Worm (Caenorhabditis elegans) whole organism, L4 larva: Measurements from ENCODE around the gene ngn-1.

ENCODE experiments used
- D1046.2 ChIP-seq: fragments of 200-800 bp; sonication (Bioruptor generic); IDR thresholded peaks from 2 replicates; pipeline ENCODE4 v1.3.6; 2022; ENCODE audit warnings: missing genetic modification characterization, missing compliant biosample characterization
- F10B5.3 ChIP-seq: sonication (generic microtip); optimal IDR thresholded peaks from 2 replicates; lab custom pipeline; 2016; ENCODE audit warnings: mild to moderate bottlenecking, missing genetic modification characterization, missing compliant biosample characterization
- F26F4.8 ChIP-seq: fragments of 200-800 bp; sonication (Bioruptor generic); conservative IDR thresholded peaks from 2 replicates; pipeline ENCODE4 v1.3.6; 2022; ENCODE audit warnings: missing genetic modification characterization, missing compliant biosample characterization
- T20F7.1 ChIP-seq: fragments of 200-800 bp; sonication (Bioruptor generic); optimal IDR thresholded peaks from 2 replicates; lab custom pipeline; 2018; ENCODE audit warnings: mild to moderate bottlenecking, missing genetic modification characterization, missing compliant biosample characterization
- T26A8.4 ChIP-seq: fragments of 200-800 bp; sonication (Bioruptor generic); IDR thresholded peaks from 2 replicates; pipeline ENCODE4 v1.3.6; 2022; ENCODE audit warnings: missing genetic modification characterization, missing compliant biosample characterization
- Y105C5A.15 ChIP-seq: fragments of 200-800 bp; sonication (Bioruptor generic); IDR thresholded peaks from 2 replicates; pipeline ENCODE4 v1.3.6; 2022; ENCODE audit warnings: missing genetic modification characterization, missing compliant biosample characterization
- Y48G9A.11 ChIP-seq: fragments of 200-800 bp; sonication (Bioruptor generic); IDR thresholded peaks from 2 replicates; pipeline ENCODE4 v1.3.6; 2022; ENCODE audit warnings: missing genetic modification reagents, missing genetic modification characterization, missing compliant biosample characterization
- Y5F2A.4 ChIP-seq: fragments of 200-800 bp; sonication (Bioruptor generic); optimal IDR thresholded peaks from 2 replicates; lab custom pipeline; 2018; ENCODE audit warnings: mild to moderate bottlenecking, missing genetic modification characterization, missing compliant biosample characterization
- ZK337.2 ChIP-seq: fragments of 200-800 bp; sonication (Bioruptor generic); IDR thresholded peaks from 2 replicates; pipeline ENCODE4 v1.3.6; 2022; ENCODE audit warnings: missing genetic modification reagents, missing genetic modification characterization, missing compliant biosample characterization
- ZK546.5 ChIP-seq, 2 experiments: sonication (generic microtip); optimal IDR thresholded peaks; 2 replicates each; lab custom pipeline; 2017; ENCODE audit warnings: missing biosample characterization in 2 of 2, missing genetic modification characterization in 2 of 2
- aha-1 ChIP-seq: fragments of 150-350 bp; peaks from one replicate; lab custom pipeline; 2014; ENCODE audit warnings: missing biosample characterization, missing genetic modification characterization
- ama-1 ChIP-seq: fragments of 150-350 bp; optimal IDR thresholded peaks from 2 replicates; lab custom pipeline; 2014; ENCODE audit warnings: inconsistent platforms, mixed read lengths
- arid-1 ChIP-seq: fragments of 200-800 bp; sonication (Bioruptor generic); conservative IDR thresholded peaks from 2 replicates; pipeline ENCODE4 v1.3.6; 2022; ENCODE audit warnings: missing genetic modification reagents, missing genetic modification characterization, missing compliant biosample characterization
- ceh-20 ChIP-seq: fragments of 200-800 bp; sonication (Bioruptor generic); IDR thresholded peaks from 2 replicates; pipeline ENCODE4 v1.3.6; 2022; ENCODE audit warnings: missing genetic modification reagents, missing genetic modification characterization, missing compliant biosample characterization
- ceh-28 ChIP-seq: fragments of 150-350 bp; optimal IDR thresholded peaks from 2 replicates; lab custom pipeline; 2014; ENCODE audit warnings: missing biosample characterization, missing genetic modification reagents, missing genetic modification characterization
- ceh-82 ChIP-seq: sonication (generic microtip); optimal IDR thresholded peaks from 2 replicates; lab custom pipeline; 2017; ENCODE audit warnings: missing biosample characterization, missing genetic modification characterization
- ces-1 ChIP-seq: fragments of 150-350 bp; sonication (generic microtip); optimal IDR thresholded peaks from 4 replicates; lab custom pipeline; 2014; ENCODE audit warnings: missing biosample characterization, missing genetic modification reagents, missing genetic modification characterization
- ctbp-1 ChIP-seq: fragments of 200-800 bp; sonication (Bioruptor generic); IDR thresholded peaks from 2 replicates; pipeline ENCODE4 v1.3.6; 2022; ENCODE audit warnings: missing genetic modification reagents, missing genetic modification characterization, missing compliant biosample characterization
- daf-8 ChIP-seq: fragments of 200-800 bp; sonication (Bioruptor generic); IDR thresholded peaks from 2 replicates; pipeline ENCODE4 v1.3.6; 2022; ENCODE audit warnings: missing genetic modification characterization, missing compliant biosample characterization
- dmd-6 ChIP-seq: fragments of 200-800 bp; sonication (Bioruptor generic); IDR thresholded peaks from 2 replicates; pipeline ENCODE4 v1.3.6; 2022; ENCODE audit warnings: missing genetic modification reagents, missing genetic modification characterization, missing compliant biosample characterization
- dmd-8 ChIP-seq: fragments of 200-800 bp; sonication (Bioruptor generic); IDR thresholded peaks from 2 replicates; pipeline ENCODE4 v1.3.6; 2022; ENCODE audit warnings: missing genetic modification characterization, missing compliant biosample characterization
- dmd-9 ChIP-seq: fragments of 200-800 bp; sonication (Bioruptor generic); IDR thresholded peaks from 2 replicates; pipeline ENCODE4 v1.3.6; 2022; ENCODE audit warnings: missing genetic modification reagents, missing genetic modification characterization, missing compliant biosample characterization
- dpl-1 ChIP-seq: fragments of 150-350 bp; optimal IDR thresholded peaks from 2 replicates; lab custom pipeline; 2014; ENCODE audit warnings: missing biosample characterization, missing genetic modification reagents, missing genetic modification characterization
- duxl-1 ChIP-seq: sonication (generic microtip); optimal IDR thresholded peaks from 2 replicates; lab custom pipeline; 2016; ENCODE audit warnings: mild to moderate bottlenecking, missing genetic modification characterization, moderate library complexity, missing compliant biosample characterization; ENCODE audit not compliant: poor library complexity
- egl-27 ChIP-seq: sonication (generic microtip); optimal IDR thresholded peaks from 3 replicates; lab custom pipeline; 2017; ENCODE audit warnings: missing biosample characterization, missing genetic modification reagents, missing genetic modification characterization
- hif-1 ChIP-seq, 2 experiments: sonication (generic microtip); optimal IDR thresholded peaks; 2 replicates each; lab custom pipeline; 2016 to 2017; ENCODE audit warnings: missing compliant biosample characterization in 2 of 2, missing genetic modification characterization in 2 of 2, missing genetic modification reagents in 2 of 2, missing genotype in 2 of 2, mild to moderate bottlenecking in 1 of 2
- hmg-1.1 ChIP-seq: fragments of 200-800 bp; sonication (Bioruptor generic); IDR thresholded peaks from 2 replicates; pipeline ENCODE4 v1.3.6; 2022; ENCODE audit warnings: missing genetic modification reagents, missing genetic modification characterization, missing compliant biosample characterization
- lin-15B ChIP-seq: fragments of 150-350 bp; sonication (generic microtip); optimal IDR thresholded peaks from 3 replicates; lab custom pipeline; 2014; ENCODE audit warnings: missing biosample characterization, missing genetic modification characterization
- lin-29 ChIP-seq: fragments of 200-800 bp; sonication (Bioruptor generic); IDR thresholded peaks from 2 replicates; pipeline ENCODE4 v1.3.6; 2022; ENCODE audit warnings: missing genetic modification reagents, missing genetic modification characterization, missing compliant biosample characterization
- lin-38 ChIP-seq: fragments of 200-800 bp; sonication (Bioruptor generic); IDR thresholded peaks from 2 replicates; pipeline ENCODE4 v1.3.6; 2022; ENCODE audit warnings: missing genetic modification reagents, missing genetic modification characterization, missing compliant biosample characterization
- lsy-2 ChIP-seq, 2 experiments: fragments of 150-350 bp in 1 of 2; sonication (generic microtip) in 1 of 2; optimal IDR thresholded peaks; 2 replicates each; lab custom pipeline; 2014 to 2017; ENCODE audit warnings: missing biosample characterization in 2 of 2, missing genetic modification characterization in 2 of 2
- madf-5 ChIP-seq, 2 experiments: fragments of 200-800 bp; sonication (Bioruptor generic); IDR thresholded peaks; 2 replicates each; pipeline ENCODE4 v1.3.6; 2022; ENCODE audit warnings: missing compliant biosample characterization in 2 of 2, missing genetic modification characterization in 2 of 2
- mep-1 ChIP-seq: fragments of 150-350 bp; sonication (generic microtip); optimal IDR thresholded peaks from 3 replicates; lab custom pipeline; 2014; ENCODE audit warnings: missing biosample characterization, missing genetic modification characterization
- nhr-102 ChIP-seq: sonication (generic microtip); optimal IDR thresholded peaks from 2 replicates; lab custom pipeline; 2016; ENCODE audit warnings: mild to moderate bottlenecking, missing genetic modification characterization, moderate library complexity, missing compliant biosample characterization
- nhr-11 ChIP-seq: fragments of 150-350 bp; optimal IDR thresholded peaks from 2 replicates; lab custom pipeline; 2014; ENCODE audit warnings: missing biosample characterization, missing genetic modification characterization
- nhr-41 ChIP-seq: fragments of 200-800 bp; sonication (Bioruptor generic); IDR thresholded peaks from 2 replicates; pipeline ENCODE4 v1.3.6; 2022; ENCODE audit warnings: missing genetic modification reagents, missing genetic modification characterization, missing compliant biosample characterization
- nhr-42 ChIP-seq: fragments of 200-800 bp; sonication (Bioruptor generic); IDR thresholded peaks from 2 replicates; pipeline ENCODE4 v1.3.6; 2022; ENCODE audit warnings: missing genetic modification characterization, missing compliant biosample characterization
- pha-4 ChIP-seq, 2 experiments: fragments of 150-350 bp in 1 of 2; fragments of 200-800 bp in 1 of 2; sonication (Bioruptor generic) in 1 of 2; IDR thresholded peaks in 1 of 2; optimal IDR thresholded peaks in 1 of 2; 2 replicates each; pipeline versions ENCODE4 v1.3.6 to Lab custom; 2014 to 2022; ENCODE audit warnings: missing genetic modification characterization in 2 of 2, missing genetic modification reagents in 2 of 2, missing biosample characterization in 1 of 2, missing compliant biosample characterization in 1 of 2
- php-3 ChIP-seq: fragments of 200-800 bp; sonication (Bioruptor generic); IDR thresholded peaks from 2 replicates; pipeline ENCODE4 v1.3.6; 2022; ENCODE audit warnings: missing genetic modification reagents, missing genetic modification characterization, missing compliant biosample characterization
- pqm-1 ChIP-seq: sonication (generic microtip); optimal IDR thresholded peaks from 2 replicates; lab custom pipeline; 2017; ENCODE audit warnings: missing biosample characterization, missing genetic modification characterization
- rbr-2 ChIP-seq: sonication (generic microtip); optimal IDR thresholded peaks from 2 replicates; lab custom pipeline; 2016; ENCODE audit warnings: missing genotype, missing genetic modification characterization, missing compliant biosample characterization
- sdz-12 ChIP-seq: fragments of 200-800 bp; sonication (Bioruptor generic); optimal IDR thresholded peaks from 2 replicates; lab custom pipeline; 2018; ENCODE audit warnings: mild to moderate bottlenecking, missing genetic modification characterization, missing compliant biosample characterization
- set-16 ChIP-seq: fragments of 200-800 bp; sonication (Bioruptor generic); IDR thresholded peaks from 2 replicates; pipeline ENCODE4 v1.3.6; 2022; ENCODE audit warnings: missing genetic modification reagents, missing genetic modification characterization, missing compliant biosample characterization
- snpc-1.2 ChIP-seq: fragments of 200-800 bp; sonication (Bioruptor generic); IDR thresholded peaks from 2 replicates; pipeline ENCODE4 v1.3.6; 2022; ENCODE audit warnings: missing genetic modification reagents, missing genetic modification characterization, missing compliant biosample characterization
- spr-1 ChIP-seq: sonication (generic microtip); optimal IDR thresholded peaks from 2 replicates; lab custom pipeline; 2016; ENCODE audit warnings: mild to moderate bottlenecking, missing genetic modification characterization, missing compliant biosample characterization
- tra-1 ChIP-seq: fragments of 200-800 bp; sonication (Bioruptor generic); IDR thresholded peaks from 2 replicates; pipeline ENCODE4 v1.3.6; 2022; ENCODE audit warnings: missing genetic modification reagents, missing genetic modification characterization, missing compliant biosample characterization
- zfp-3 ChIP-seq: fragments of 200-800 bp; sonication (Bioruptor generic); conservative IDR thresholded peaks from 2 replicates; pipeline ENCODE4 v1.3.6; 2022; ENCODE audit warnings: missing genetic modification reagents, missing genetic modification characterization, missing compliant biosample characterization
- zip-11 ChIP-seq: fragments of 200-800 bp; sonication (Bioruptor generic); IDR thresholded peaks from 2 replicates; pipeline ENCODE4 v1.3.6; 2022; ENCODE audit warnings: missing genetic modification characterization, missing compliant biosample characterization
- zip-2 ChIP-seq: fragments of 150-350 bp; optimal IDR thresholded peaks from 2 replicates; lab custom pipeline; 2014; ENCODE audit warnings: missing biosample characterization, missing genetic modification characterization
- ztf-11 ChIP-seq: fragments of 150-350 bp; optimal IDR thresholded peaks from 2 replicates; lab custom pipeline; 2014; ENCODE audit warnings: missing biosample characterization, missing genetic modification characterization

The ngn-1 gene

DNA sequence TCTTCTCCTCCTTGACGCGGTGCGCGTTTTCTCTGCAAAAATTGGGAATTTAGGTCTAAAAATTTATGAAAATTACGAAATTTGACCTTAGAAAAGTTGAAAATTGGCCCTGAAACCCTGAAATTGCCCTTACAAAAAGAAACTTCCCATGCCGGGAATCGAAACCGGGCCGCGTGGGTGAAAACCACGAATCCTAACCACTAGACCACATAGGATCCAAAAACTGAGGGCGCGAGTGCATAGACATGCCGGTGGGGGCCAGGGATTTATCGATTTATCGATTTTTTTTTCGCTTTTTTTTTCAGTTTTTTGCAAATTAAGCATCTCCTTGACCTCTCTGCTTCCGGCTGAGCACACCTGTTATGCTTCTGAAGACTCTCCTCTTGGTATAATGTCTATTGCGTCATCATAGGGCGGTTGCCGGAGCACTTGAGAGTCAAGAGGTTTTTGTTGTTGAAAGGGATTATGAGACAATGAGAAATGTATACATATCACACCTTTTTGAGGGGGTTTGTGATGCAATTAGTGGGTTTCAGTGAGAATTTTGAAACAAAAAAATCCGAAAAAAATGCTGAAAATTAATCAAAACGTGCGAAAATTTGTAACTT lies 11.7 kb upstream of the ngn-1 start:
- TF ChIP-seq sdz-12 (GFP tag; lab: Kevin White, UChicago), result peak; percentile 65
- TF ChIP-seq ctbp-1 (GFP tag; lab: Robert Waterston, UW), result peak; percentile 84
- peak; percentile 35; the same call in 1 of the 2 replicates for TF ChIP-seq lin-29 (GFP tag; lab: Robert Waterston, UW)
- peak; percentile 76 for TF ChIP-seq tra-1
- peak; percentile 96 for TF ChIP-seq dmd-8 (GFP tag; lab: Robert Waterston, UW)
- TF ChIP-seq aha-1 (tag; lab: Kevin White, UChicago), result peak; percentile 18
- peak; percentile 48; the same call in 1 of the 2 replicates for TF ChIP-seq ZK337.2
- no peak for TF ChIP-seq hif-1 (tag; optimal IDR thresholded peaks at IDR 0.05; lab: Kevin White, UChicago)
- peak; percentile 85 for TF ChIP-seq D1046.2
- TF ChIP-seq php-3 (GFP tag; lab: Robert Waterston, UW), result peak; percentile 78
- TF ChIP-seq zip-11 (GFP tag; lab: Robert Waterston, UW), result peak; percentile 60; the same call in 1 of the 2 replicates
- TF ChIP-seq Y5F2A.4 (GFP tag; lab: Kevin White, UChicago), result peak; percentile 73
- peak; percentile 57; the same call in 1 of the 2 replicates for TF ChIP-seq nhr-42
- 0 out of 2 replicates have a peak, but pooled peaks have one; percentile 50 for TF ChIP-seq zfp-3
- no peak for TF ChIP-seq lin-15B (tag; lab: Kevin White, UChicago)
- TF ChIP-seq egl-27, result no peak
- peak; percentile 82 to 84; a peak in 2 of 4 replicates for TF ChIP-seq madf-5 (GFP tag; IDR thresholded peaks at IDR 0.05; lab: Robert Waterston, UW)
- TF ChIP-seq set-16, result peak; percentile 40; the same call in 1 of the 2 replicates
- peak; percentile 87 for TF ChIP-seq pha-4 (GFP tag; IDR thresholded peaks at IDR 0.05; lab: Robert Waterston, UW)
- TF ChIP-seq pha-4 (tag; optimal IDR thresholded peaks at IDR 0.05; lab: Kevin White, UChicago), result no peak
- peak; percentile 88 for TF ChIP-seq Y48G9A.11 (GFP tag; lab: Robert Waterston, UW)
- TF ChIP-seq rbr-2 (tag; lab: Kevin White, UChicago), result peak; percentile 22
- TF ChIP-seq spr-1 (tag; lab: Kevin White, UChicago), result peak; percentile 13
- no peak for TF ChIP-seq ztf-11
- no peak for TF ChIP-seq nhr-11 (tag; lab: Kevin White, UChicago)
- TF ChIP-seq lsy-2 (tag; optimal IDR thresholded peaks at IDR 0.05; lab: Kevin White, UChicago), result peak in 1 of 2 experiments; percentile 43
- no peak for TF ChIP-seq ces-1
- TF ChIP-seq dmd-9 (GFP tag; lab: Robert Waterston, UW), result peak; percentile 59; the same call in 1 of the 2 replicates
- peak; percentile 31 for TF ChIP-seq mep-1 (tag; lab: Kevin White, UChicago)
- TF ChIP-seq ceh-82 (tag; lab: Kevin White, UChicago), result no peak
- TF ChIP-seq dpl-1 (GFP tag; lab: Kevin White, UChicago), result peak; percentile 47
- peak; percentile 83 for TF ChIP-seq arid-1 (GFP tag; lab: Robert Waterston, UW)
- no peak; the same call in 1 of the 2 replicates for TF ChIP-seq T26A8.4 (GFP tag; lab: Robert Waterston, UW)
- TF ChIP-seq nhr-102, result peak; percentile 68
- TF ChIP-seq ZK546.5 (tag; optimal IDR thresholded peaks at IDR 0.05; lab: Kevin White, UChicago), result no peak
- TF ChIP-seq T20F7.1 (GFP tag; lab: Kevin White, UChicago), result peak; percentile 0
- TF ChIP-seq lin-38, result peak; percentile 83
- TF ChIP-seq pqm-1 (tag; lab: Kevin White, UChicago), result no peak
- TF ChIP-seq Y105C5A.15, result peak; percentile 91
- TF ChIP-seq duxl-1 (tag; lab: Kevin White, UChicago), result no peak
- no peak for TF ChIP-seq ama-1
- TF ChIP-seq hmg-1.1, result peak; percentile 87
- TF ChIP-seq nhr-41, result peak; percentile 94; the same call in 1 of the 2 replicates
- no peak for TF ChIP-seq daf-8 (GFP tag; lab: Robert Waterston, UW)
- TF ChIP-seq dmd-6 (GFP tag; lab: Robert Waterston, UW), result peak; percentile 53
- TF ChIP-seq snpc-1.2 (GFP tag; lab: Robert Waterston, UW), result peak; percentile 51
- peak; percentile 92 for TF ChIP-seq F26F4.8 (GFP tag; lab: Robert Waterston, UW)
- TF ChIP-seq F10B5.3 (tag; lab: Kevin White, UChicago), result no peak
- TF ChIP-seq ceh-20 (GFP tag; lab: Robert Waterston, UW), result peak; percentile 66
- TF ChIP-seq zip-2 (tag; lab: Kevin White, UChicago), result no peak
- TF ChIP-seq ceh-28 (tag; lab: Kevin White, UChicago), result peak; percentile 97
